Fruit fly (Drosophila melanogaster) whole organism, embryonic: ENCODE measurements around the gene sky.

Experiments
- Abd-B ChIP-seq: fragments of 200-800 bp; sonication (Bioruptor generic); optimal IDR thresholded peaks from 2 replicates; lab custom pipeline; 2018; ENCODE audit warnings: missing biosample characterization, mild to moderate bottlenecking, missing genetic modification characterization, moderate library complexity
- Antp ChIP-seq: fragments of 200-800 bp; sonication (Bioruptor generic); optimal IDR thresholded peaks from 3 replicates; lab custom pipeline; 2016; ENCODE audit warnings: missing biosample characterization, missing genetic modification characterization
- Bteb2 ChIP-seq: fragments of 200-800 bp; sonication (Bioruptor generic); optimal IDR thresholded peaks from 2 replicates; lab custom pipeline; 2016; ENCODE audit warnings: missing biosample characterization, missing genetic modification characterization
- CG10543 ChIP-seq: fragments of 200-800 bp; sonication (Bioruptor generic); optimal IDR thresholded peaks from 3 replicates; lab custom pipeline; 2017; ENCODE audit warnings: missing biosample characterization, mild to moderate bottlenecking, missing genetic modification characterization, moderate library complexity
- CG10979 ChIP-seq: fragments of 200-800 bp; sonication (Bioruptor generic); optimal IDR thresholded peaks from 2 replicates; lab custom pipeline; 2018; ENCODE audit warnings: missing biosample characterization, mild to moderate bottlenecking, missing genetic modification characterization, moderate library complexity
- CG11085 ChIP-seq: fragments of 200-800 bp; sonication (Bioruptor generic); IDR thresholded peaks from 2 replicates; pipeline ENCODE4 v1.3.6; 2022; ENCODE audit warnings: missing biosample characterization, missing genetic modification characterization
- CG11695 ChIP-seq: fragments of 200-800 bp; sonication (Bioruptor generic); IDR thresholded peaks from 3 replicates; pipeline ENCODE4 v1.3.6; 2022; ENCODE audit warnings: missing biosample characterization, missing genetic modification characterization
- CG1233 ChIP-seq: fragments of 200-800 bp; sonication (Bioruptor generic); optimal IDR thresholded peaks from 4 replicates; lab custom pipeline; 2018; ENCODE audit warnings: missing biosample characterization, mild to moderate bottlenecking, missing genetic modification characterization
- CG12769 ChIP-seq: fragments of 200-800 bp; sonication (Bioruptor generic); optimal IDR thresholded peaks from 2 replicates; lab custom pipeline; 2019; ENCODE audit warnings: missing biosample characterization, mild to moderate bottlenecking, missing genetic modification characterization, moderate library complexity
- CG17385 ChIP-seq: fragments of 200-800 bp; sonication (Bioruptor generic); optimal IDR thresholded peaks from 3 replicates; lab custom pipeline; 2018; ENCODE audit warnings: missing biosample characterization, mild to moderate bottlenecking, missing genetic modification characterization
- CG17802 ChIP-seq: fragments of 200-800 bp; sonication (Bioruptor generic); optimal IDR thresholded peaks from 2 replicates; lab custom pipeline; 2018; ENCODE audit warnings: missing biosample characterization, mild to moderate bottlenecking, missing genetic modification characterization, moderate library complexity
- CG17829 ChIP-seq: fragments of 200-800 bp; optimal IDR thresholded peaks from 2 replicates; lab custom pipeline; 2019; ENCODE audit warnings: missing biosample characterization, mild to moderate bottlenecking, missing genetic modification characterization, moderate library complexity
- CG31365 ChIP-seq: fragments of 200-800 bp; sonication (Bioruptor generic); optimal IDR thresholded peaks from 2 replicates; lab custom pipeline; 2018; ENCODE audit warnings: missing biosample characterization, mild to moderate bottlenecking, missing genetic modification characterization
- CG32532 ChIP-seq: fragments of 200-800 bp; sonication (Bioruptor generic); IDR thresholded peaks from 2 replicates; pipeline ENCODE4 v1.3.6; 2022; ENCODE audit warnings: missing biosample characterization, missing genetic modification characterization
- CG32767 ChIP-seq: fragments of 200-800 bp; sonication (Bioruptor generic); IDR thresholded peaks from 2 replicates; pipeline ENCODE4 v1.3.6; 2022; ENCODE audit warnings: missing biosample characterization, missing genetic modification characterization
- CG9437 ChIP-seq: fragments of 200-800 bp; sonication (Bioruptor generic); optimal IDR thresholded peaks from 2 replicates; lab custom pipeline; 2018; ENCODE audit warnings: missing biosample characterization, mild to moderate bottlenecking, missing genetic modification characterization
- CG9727 ChIP-seq: fragments of 200-800 bp; sonication (Bioruptor generic); optimal IDR thresholded peaks from 3 replicates; lab custom pipeline; 2017; ENCODE audit warnings: missing biosample characterization, mild to moderate bottlenecking, missing genetic modification characterization
- CG9817 ChIP-seq: fragments of 200-800 bp; sonication (Bioruptor generic); optimal IDR thresholded peaks from 2 replicates; lab custom pipeline; 2018; ENCODE audit warnings: missing biosample characterization, mild to moderate bottlenecking, missing genetic modification characterization, moderate library complexity
- Dp ChIP-seq: fragments of 200-800 bp; sonication (Bioruptor generic); optimal IDR thresholded peaks from 2 replicates; lab custom pipeline; 2018; ENCODE audit warnings: missing biosample characterization, mild to moderate bottlenecking, missing genetic modification characterization, moderate library complexity
- Fer2 ChIP-seq: fragments of 200-800 bp; sonication (Bioruptor generic); optimal IDR thresholded peaks from 2 replicates; lab custom pipeline; 2018; ENCODE audit warnings: missing biosample characterization, mild to moderate bottlenecking, missing genetic modification characterization, moderate library complexity
- H2.0 ChIP-seq: fragments of 200-800 bp; sonication (Bioruptor generic); IDR thresholded peaks from 2 replicates; pipeline ENCODE4 v1.3.6; 2022; ENCODE audit warnings: missing biosample characterization, missing genetic modification characterization
- Hr3 ChIP-seq: fragments of 200-800 bp; sonication (Bioruptor generic); optimal IDR thresholded peaks from 3 replicates; lab custom pipeline; 2016; ENCODE audit warnings: missing biosample characterization, missing genetic modification characterization
- Mad ChIP-seq: fragments of 200-800 bp; sonication (Bioruptor generic); optimal IDR thresholded peaks from 2 replicates; lab custom pipeline; 2016; ENCODE audit warnings: missing biosample characterization, missing genetic modification characterization
- NFAT ChIP-seq: fragments of 200-800 bp; sonication (Bioruptor generic); IDR thresholded peaks from 2 replicates; pipeline ENCODE4 v1.3.6; 2022; ENCODE audit warnings: missing biosample characterization, missing genetic modification characterization
- Scr ChIP-seq: fragments of 200-800 bp; sonication (Bioruptor generic); IDR thresholded peaks from 2 replicates; pipeline ENCODE4 v1.3.6; 2022; ENCODE audit warnings: missing biosample characterization, missing genetic modification characterization; ENCODE audit not compliant: partially characterized antibody
- Six4 ChIP-seq: fragments of 200-800 bp; sonication (Bioruptor generic); optimal IDR thresholded peaks from 2 replicates; lab custom pipeline; 2016; ENCODE audit warnings: missing biosample characterization, missing genetic modification characterization
- Ssrp ChIP-seq: fragments of 200-800 bp; sonication (Bioruptor generic); optimal IDR thresholded peaks from 2 replicates; lab custom pipeline; 2018; ENCODE audit warnings: missing biosample characterization, mild to moderate bottlenecking, missing genetic modification characterization, moderate library complexity
- Vsx1 ChIP-seq: fragments of 200-800 bp; sonication (Bioruptor generic); optimal IDR thresholded peaks from 2 replicates; lab custom pipeline; 2017; ENCODE audit warnings: missing biosample characterization, mild to moderate bottlenecking, missing genetic modification characterization, missing genetic modification reagents
- al ChIP-seq: fragments of 200-800 bp; sonication (Bioruptor generic); IDR thresholded peaks from 2 replicates; pipeline ENCODE4 v1.3.6; 2022; ENCODE audit warnings: missing biosample characterization, missing genetic modification characterization
- amos ChIP-seq: fragments of 200-800 bp; sonication (Bioruptor generic); IDR thresholded peaks from 2 replicates; pipeline ENCODE4 v1.3.6; 2022; ENCODE audit warnings: missing biosample characterization, missing genetic modification characterization; ENCODE audit not compliant: partially characterized antibody
- ase ChIP-seq: fragments of 200-800 bp; sonication (Bioruptor generic); IDR thresholded peaks from 3 replicates; pipeline ENCODE4 v1.3.6; 2022; ENCODE audit warnings: missing biosample characterization, missing genetic modification characterization
- bbx ChIP-seq: fragments of 200-800 bp; sonication (Bioruptor generic); IDR thresholded peaks from 2 replicates; pipeline ENCODE4 v1.3.6; 2022; ENCODE audit warnings: missing biosample characterization, missing genetic modification characterization; ENCODE audit not compliant: partially characterized antibody
- bcd ChIP-seq: fragments of 200-800 bp; sonication (Bioruptor generic); optimal IDR thresholded peaks from 2 replicates; lab custom pipeline; 2017; ENCODE audit warnings: missing biosample characterization, mild to moderate bottlenecking, missing genetic modification characterization
- cas ChIP-seq: fragments of 200-800 bp; sonication (Bioruptor generic); IDR thresholded peaks from 2 replicates; pipeline ENCODE4 v1.3.6; 2022; ENCODE audit warnings: missing biosample characterization, missing genetic modification characterization
- cato ChIP-seq: fragments of 200-800 bp; sonication (Bioruptor generic); optimal IDR thresholded peaks from 2 replicates; lab custom pipeline; 2016; ENCODE audit warnings: missing biosample characterization, missing genetic modification characterization, borderline replicate concordance
- chinmo ChIP-seq: fragments of 200-800 bp; sonication (Bioruptor generic); IDR thresholded peaks from 4 replicates; pipeline ENCODE4 v1.3.6; 2022; ENCODE audit warnings: missing biosample characterization, missing genetic modification characterization; ENCODE audit not compliant: partially characterized antibody
- disco-r ChIP-seq: fragments of 200-800 bp; sonication (Bioruptor generic); optimal IDR thresholded peaks from 2 replicates; lab custom pipeline; 2016; ENCODE audit warnings: missing biosample characterization, missing genetic modification characterization
- dmrt99B ChIP-seq: fragments of 200-800 bp; sonication (Bioruptor generic); optimal IDR thresholded peaks from 2 replicates; lab custom pipeline; 2018; ENCODE audit warnings: missing biosample characterization, mild to moderate bottlenecking, missing genetic modification characterization, moderate library complexity
- ems ChIP-seq: fragments of 200-800 bp; sonication (Bioruptor generic); optimal IDR thresholded peaks from 3 replicates; lab custom pipeline; 2016; ENCODE audit warnings: missing biosample characterization, missing genetic modification characterization
- fd102C ChIP-seq: fragments of 200-800 bp; sonication (Bioruptor generic); optimal IDR thresholded peaks from 2 replicates; lab custom pipeline; 2018; ENCODE audit warnings: missing biosample characterization, mild to moderate bottlenecking, missing genetic modification characterization, moderate library complexity
- mirr ChIP-seq: fragments of 200-800 bp; sonication (Bioruptor generic); optimal IDR thresholded peaks from 3 replicates; lab custom pipeline; 2018; ENCODE audit warnings: missing biosample characterization, mild to moderate bottlenecking, missing genetic modification characterization
- nau ChIP-seq: fragments of 200-800 bp; sonication (Bioruptor generic); optimal IDR thresholded peaks from 3 replicates; lab custom pipeline; 2017; ENCODE audit warnings: missing biosample characterization, mild to moderate bottlenecking, missing genetic modification characterization, missing genetic modification reagents
- odd ChIP-seq: fragments of 200-800 bp; sonication (Bioruptor generic); optimal IDR thresholded peaks from 2 replicates; lab custom pipeline; 2017; ENCODE audit warnings: missing biosample characterization, mild to moderate bottlenecking, missing genetic modification characterization
- pb ChIP-seq: fragments of 200-800 bp; sonication (Bioruptor generic); optimal IDR thresholded peaks from 3 replicates; lab custom pipeline; 2016; ENCODE audit warnings: missing biosample characterization, missing genetic modification characterization
- rib ChIP-seq: fragments of 200-800 bp; sonication (Bioruptor generic); IDR thresholded peaks from 2 replicates; pipeline ENCODE4 v1.3.6; 2022; ENCODE audit warnings: missing biosample characterization, missing genetic modification characterization
- sisA ChIP-seq: fragments of 200-800 bp; sonication (Bioruptor generic); IDR thresholded peaks from 2 replicates; pipeline ENCODE4 v1.3.6; 2022; ENCODE audit warnings: missing biosample characterization, missing genetic modification characterization
- stc ChIP-seq: fragments of 200-800 bp; sonication (Bioruptor generic); IDR thresholded peaks from 2 replicates; pipeline ENCODE4 v1.3.6; 2022; ENCODE audit warnings: missing biosample characterization, missing genetic modification characterization
- stwl ChIP-seq: fragments of 200-800 bp; sonication (Bioruptor generic); optimal IDR thresholded peaks from 3 replicates; lab custom pipeline; 2018; ENCODE audit warnings: missing biosample characterization, mild to moderate bottlenecking, missing genetic modification characterization, moderate library complexity
- trem ChIP-seq: fragments of 200-800 bp; optimal IDR thresholded peaks from 3 replicates; lab custom pipeline; 2019; ENCODE audit warnings: missing biosample characterization, mild to moderate bottlenecking, missing genetic modification characterization, moderate library complexity
- wek ChIP-seq: fragments of 200-800 bp; sonication (Bioruptor generic); optimal IDR thresholded peaks from 3 replicates; lab custom pipeline; 2018; ENCODE audit warnings: missing biosample characterization, mild to moderate bottlenecking, missing genetic modification characterization, moderate library complexity
- wor ChIP-seq: fragments of 200-800 bp; sonication (Bioruptor generic); IDR thresholded peaks from 2 replicates; pipeline ENCODE4 v1.3.6; 2022; ENCODE audit warnings: missing biosample characterization, missing genetic modification characterization

The sky gene

DNA sequence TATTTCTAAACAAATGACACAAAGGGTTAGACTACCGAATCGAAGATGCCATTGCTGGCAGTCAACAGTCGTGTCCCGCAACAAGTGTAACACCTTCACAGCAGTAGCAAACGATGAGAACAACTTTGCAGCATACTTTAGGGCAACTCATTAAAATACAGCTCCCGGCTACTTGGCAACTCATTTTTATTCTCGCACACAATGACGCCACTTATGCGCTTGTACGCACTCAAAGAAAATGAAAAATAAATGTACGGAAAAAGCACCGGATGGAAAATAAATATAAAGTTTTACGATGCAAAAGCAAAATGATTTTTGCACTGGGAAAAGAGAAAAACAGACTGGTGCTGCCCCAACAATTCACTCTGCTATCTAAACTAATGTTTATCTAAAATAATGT lies 27.5 kb downstream of the sky start (continued):
- no peak for TF ChIP-seq trem (tag; lab: Kevin White, UChicago)
- TF ChIP-seq stc (GFP tag; lab: Robert Waterston, UW), result 0 out of 2 replicates have a peak, but pooled peaks have one; percentile 40
- TF ChIP-seq disco-r (GFP tag; lab: Kevin White, UChicago), result no peak
- no peak for TF ChIP-seq CG31365 (tag; lab: Kevin White, UChicago)
- no peak for TF ChIP-seq CG11085 (GFP tag; lab: Robert Waterston, UW)
- no peak for TF ChIP-seq Mad
- no peak for TF ChIP-seq CG32532 (GFP tag; lab: Robert Waterston, UW)
- TF ChIP-seq Abd-B (GFP tag; lab: Kevin White, UChicago), result no peak
- TF ChIP-seq dmrt99B (tag; lab: Kevin White, UChicago), result no peak
- peak; percentile 78 for TF ChIP-seq stwl
- no peak for TF ChIP-seq cato
- TF ChIP-seq CG9437 (GFP tag; lab: Kevin White, UChicago), result no peak
- TF ChIP-seq NFAT (GFP tag; lab: Robert Waterston, UW), result no peak
- TF ChIP-seq CG9817, result no peak
- no peak for TF ChIP-seq pb (GFP tag; lab: Kevin White, UChicago)
- no peak; the same call in 1 of the 2 replicates for TF ChIP-seq sisA (GFP tag; lab: Robert Waterston, UW)
- TF ChIP-seq wor (GFP tag; lab: Robert Waterston, UW), result no peak
- no peak for TF ChIP-seq CG17385 (GFP tag; lab: Kevin White, UChicago)
- no peak for TF ChIP-seq amos (GFP tag; lab: Robert Waterston, UW)
- no peak for TF ChIP-seq Scr (GFP tag; lab: Robert Waterston, UW)
- no peak for TF ChIP-seq Ssrp
- no peak for TF ChIP-seq mirr
- TF ChIP-seq CG10543 (GFP tag; lab: Kevin White, UChicago), result no peak
- TF ChIP-seq CG32767 (GFP tag; lab: Robert Waterston, UW), result 0 out of 2 replicates have a peak, but pooled peaks have one; percentile 20
- TF ChIP-seq CG11695 (GFP tag; lab: Robert Waterston, UW), result no peak
- TF ChIP-seq Antp (GFP tag; lab: Kevin White, UChicago), result no peak
- TF ChIP-seq H2.0 (GFP tag; lab: Robert Waterston, UW), result no peak
- TF ChIP-seq Dp, result no peak
- TF ChIP-seq Hr3 (GFP tag; lab: Kevin White, UChicago), result no peak
- TF ChIP-seq Fer2 (tag; lab: Kevin White, UChicago), result no peak
- TF ChIP-seq CG10979 (tag; lab: Kevin White, UChicago), result no peak
- TF ChIP-seq chinmo (GFP tag; lab: Robert Waterston, UW), result peak; percentile 63; the same call in 2 of the 4 replicates
- TF ChIP-seq wek, result no peak
- no peak for TF ChIP-seq CG9727
- TF ChIP-seq nau (GFP tag; lab: Kevin White, UChicago), result no peak
- TF ChIP-seq odd (GFP tag; lab: Kevin White, UChicago), result no peak
- TF ChIP-seq CG1233 (GFP tag; lab: Kevin White, UChicago), result no peak
- TF ChIP-seq CG12769 (tag; lab: Kevin White, UChicago), result peak; percentile 23
- no peak for TF ChIP-seq CG17802
- no peak for TF ChIP-seq ase (GFP tag; lab: Robert Waterston, UW)
- TF ChIP-seq fd102C, result no peak
- no peak for TF ChIP-seq Vsx1 (GFP tag; lab: Kevin White, UChicago)
- no peak for TF ChIP-seq Bteb2 (GFP tag; lab: Kevin White, UChicago)
- no peak for TF ChIP-seq cas (GFP tag; lab: Robert Waterston, UW)
- TF ChIP-seq CG17829 (tag; lab: Kevin White, UChicago), result no peak
- TF ChIP-seq bbx (GFP tag; lab: Robert Waterston, UW), result no peak
- TF ChIP-seq rib (GFP tag; lab: Robert Waterston, UW), result no peak
- no peak for TF ChIP-seq Six4 (GFP tag; lab: Kevin White, UChicago)
- TF ChIP-seq ems (GFP tag; lab: Kevin White, UChicago), result no peak
- TF ChIP-seq al (GFP tag; lab: Robert Waterston, UW), result no peak
- TF ChIP-seq bcd (GFP tag; lab: Kevin White, UChicago), result no peak
